Fruit fly (Drosophila melanogaster) S2 (cell line): Measurements from ENCODE around the gene CG31272.

ENCODE experiments used
- CG8478 ChIP-seq: fragments of >200 bp; optimal IDR thresholded peaks from 2 replicates; lab custom pipeline; 2018
- CTCF ChIP-seq, 2 experiments: fragments of >200 bp; optimal IDR thresholded peaks; 2 replicates each; lab custom pipeline; 2018

DNA sequence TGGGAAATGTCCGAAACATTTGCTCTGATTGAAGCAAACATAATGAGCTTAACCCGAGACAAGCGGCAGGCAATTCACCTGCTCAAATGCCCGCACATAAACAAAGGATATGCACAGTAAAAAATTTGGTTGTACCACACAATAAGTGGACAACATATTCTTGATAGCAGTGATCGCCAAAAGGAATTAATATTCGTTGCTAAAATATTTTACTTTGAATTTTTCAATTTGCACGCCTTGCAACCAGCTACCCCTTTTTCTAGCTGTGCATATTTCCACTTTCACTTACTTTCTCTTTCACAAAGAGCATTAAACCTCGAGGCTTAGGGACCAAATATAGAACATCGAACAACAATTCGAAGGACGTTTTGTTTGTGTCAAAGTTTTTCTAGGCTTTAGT lies 11.5 kb downstream of the CG31272 start:
- TF ChIP-seq CG8478 (lab: Kevin White, UChicago) = no peak
- TF ChIP-seq CTCF (optimal IDR thresholded peaks at IDR 0.05; lab: Kevin White, UChicago) = no peak
